Worm (Caenorhabditis elegans) whole organism, midembryonic: ENCODE results near the gene rips-1.

ENCODE experiments used
- T22C8.4 ChIP-seq: fragments of 200-800 bp; sonication (Bioruptor generic); IDR thresholded peaks from 2 replicates; pipeline ENCODE4 v1.3.6; 2022; ENCODE audit warnings: missing genetic modification characterization, missing compliant biosample characterization
- cog-1 ChIP-seq: sonication (generic microtip); optimal IDR thresholded peaks from 2 replicates; lab custom pipeline; 2016; ENCODE audit warnings: missing genetic modification characterization, missing compliant biosample characterization
- flt-1 ChIP-seq: fragments of 200-800 bp; sonication (Bioruptor generic); IDR thresholded peaks from 2 replicates; pipeline ENCODE4 v1.3.6; 2022; ENCODE audit warnings: missing genetic modification characterization, missing compliant biosample characterization
- klf-2 ChIP-seq: fragments of 200-800 bp; sonication (Bioruptor generic); conservative IDR thresholded peaks from 2 replicates; pipeline ENCODE4 v1.3.6; 2022; ENCODE audit warnings: missing genetic modification reagents, missing genetic modification characterization, missing compliant biosample characterization
- med-1 ChIP-seq: sonication (generic microtip); optimal IDR thresholded peaks from 2 replicates; lab custom pipeline; 2017; ENCODE audit warnings: missing genetic modification characterization, mild to moderate bottlenecking, missing compliant biosample characterization, antibody characterized with exemption, missing genetic modification reagents; ENCODE audit not compliant: insufficient read depth
- ref-1 ChIP-seq: fragments of 200-800 bp; sonication (Bioruptor generic); conservative IDR thresholded peaks from 2 replicates; pipeline ENCODE4 v1.3.6; 2022; ENCODE audit warnings: missing genetic modification reagents, missing genetic modification characterization, missing compliant biosample characterization
- tab-1 ChIP-seq: fragments of 200-800 bp; sonication (Bioruptor generic); IDR thresholded peaks from 2 replicates; pipeline ENCODE4 v1.3.6; 2022; ENCODE audit warnings: missing genetic modification characterization, missing compliant biosample characterization
- ztf-23 ChIP-seq: fragments of 200-800 bp; sonication (Bioruptor generic); IDR thresholded peaks from 2 replicates; pipeline ENCODE4 v1.3.6; 2022; ENCODE audit warnings: missing genetic modification reagents, missing genetic modification characterization, missing compliant biosample characterization
- ztf-29 ChIP-seq: fragments of 200-800 bp; sonication (Bioruptor generic); IDR thresholded peaks from 2 replicates; pipeline ENCODE4 v1.3.6; 2022; ENCODE audit warnings: missing genetic modification reagents, missing genetic modification characterization, missing compliant biosample characterization

The rips-1 gene

DNA sequence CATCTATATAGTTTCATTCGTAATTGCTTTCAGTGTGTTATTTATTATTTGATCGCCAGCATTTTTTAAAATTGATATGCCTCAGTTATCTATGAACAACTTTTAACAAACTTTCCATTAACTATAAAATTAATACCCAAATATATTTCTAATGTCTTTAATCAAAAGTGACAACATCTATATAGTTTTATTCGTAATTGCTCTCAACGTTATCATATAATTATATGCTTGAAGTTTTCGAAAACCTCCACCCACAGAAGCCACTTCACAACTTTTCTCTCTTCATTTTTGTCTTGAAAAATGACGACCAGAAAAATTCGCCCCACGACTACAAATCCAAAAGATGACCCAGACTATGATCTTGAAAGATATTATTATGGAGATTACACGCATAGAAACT is 36.5 kb downstream of the rips-1 start, which contains the start of gene srw-6:
Gene srw-6 (plus strand): TSS at position 301 of the 400 bp plus-strand sequence.
- no peak for TF ChIP-seq tab-1 (GFP tag; lab: Robert Waterston, UW)
- no peak for TF ChIP-seq ztf-23
- no peak for TF ChIP-seq T22C8.4 (GFP tag; lab: Robert Waterston, UW)
- TF ChIP-seq klf-2 (GFP tag; lab: Robert Waterston, UW) = no peak
- no peak for TF ChIP-seq med-1 (GFP tag; lab: Kevin White, UChicago)

DNA sequence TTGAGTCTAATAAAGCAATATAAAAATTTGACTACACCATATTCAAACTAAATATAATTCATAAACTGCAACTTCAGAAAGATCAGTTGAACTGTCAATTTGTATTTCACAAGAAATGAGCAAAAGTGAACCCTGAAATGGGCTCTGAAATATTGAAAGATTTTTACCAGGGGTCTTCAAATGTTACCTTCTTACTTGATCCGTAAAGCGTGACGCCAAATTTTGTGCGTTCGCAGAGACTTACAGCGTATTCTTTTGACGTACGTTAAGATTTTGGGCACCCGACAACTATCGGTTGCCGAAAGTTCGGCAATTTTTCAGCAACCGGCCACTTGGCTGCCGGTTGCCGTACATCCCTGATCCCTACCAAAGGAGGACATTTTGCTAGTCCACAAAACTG is 38.2 kb downstream of the rips-1 start:
- TF ChIP-seq ztf-29 (no peak), ztf-23 (no peak), klf-2 (GFP tag; lab: Robert Waterston, UW) (no peak), T22C8.4 (GFP tag; lab: Robert Waterston, UW) (no peak), ref-1 (no peak), med-1 (GFP tag; lab: Kevin White, UChicago) (no peak), flt-1 (GFP tag; lab: Robert Waterston, UW) (no peak), tab-1 (GFP tag; lab: Robert Waterston, UW) (no peak), cog-1 (tag; lab: Kevin White, UChicago) (no peak)

DNA sequence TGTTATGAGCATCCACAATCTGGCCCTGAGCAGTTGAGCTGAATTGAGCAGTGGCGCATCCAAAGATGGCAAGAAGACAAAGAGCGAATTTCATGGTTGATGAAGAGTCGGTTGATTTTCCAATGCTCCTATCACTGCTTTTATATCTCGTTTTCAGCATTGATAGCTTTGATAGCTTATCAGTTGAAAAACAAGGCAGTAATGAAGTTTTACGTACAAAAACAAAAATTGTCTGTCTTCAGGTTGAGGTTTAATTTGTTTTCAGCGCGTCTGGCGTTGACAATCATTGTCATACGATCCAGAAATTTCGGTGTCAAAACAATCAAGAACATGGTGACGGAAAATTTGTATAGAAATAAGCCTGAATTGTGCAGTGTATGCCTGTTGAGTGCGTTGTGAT is 39.7 kb downstream of the rips-1 start, which contains the start of gene scl-13:
Gene scl-13 (minus strand): TSS at position 101 of the 400 bp plus-strand sequence.
- TF ChIP-seq ztf-29 = no peak
- TF ChIP-seq ztf-23 = no peak
- no peak for TF ChIP-seq med-1 (GFP tag; lab: Kevin White, UChicago)
- TF ChIP-seq T22C8.4 (GFP tag; lab: Robert Waterston, UW) = no peak
- TF ChIP-seq klf-2 (GFP tag; lab: Robert Waterston, UW) = no peak
- TF ChIP-seq cog-1 (tag; lab: Kevin White, UChicago) = no peak
- no peak for TF ChIP-seq flt-1 (GFP tag; lab: Robert Waterston, UW)
- TF ChIP-seq ref-1 = no peak
- TF ChIP-seq tab-1 (GFP tag; lab: Robert Waterston, UW) = no peak

DNA sequence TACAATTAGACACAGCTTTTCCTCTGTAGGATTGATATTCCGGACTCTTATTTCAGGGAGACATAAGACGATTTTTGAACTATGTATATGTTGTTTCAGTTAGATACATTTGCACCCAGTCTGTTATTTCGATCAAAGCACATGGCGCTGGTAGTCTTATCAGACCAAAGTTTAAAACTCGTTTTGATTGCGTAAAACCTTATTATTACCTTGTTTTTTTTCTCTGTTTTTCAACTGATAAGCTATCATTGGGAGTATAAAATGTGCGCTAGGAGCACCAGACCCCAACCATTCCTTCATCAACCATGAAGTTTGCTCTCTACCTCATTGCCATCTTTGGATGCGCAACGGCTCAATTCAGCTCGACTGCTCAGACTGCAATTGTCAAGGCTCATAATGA is 40.5 kb downstream of the rips-1 start, which contains the start of gene scl-12:
Gene scl-12 (plus strand): TSS at position 301 of the 400 bp plus-strand sequence.
- TF ChIP-seq klf-2 (GFP tag; lab: Robert Waterston, UW) (no peak), ref-1 (no peak), T22C8.4 (GFP tag; lab: Robert Waterston, UW) (no peak), ztf-29 (no peak), tab-1 (GFP tag; lab: Robert Waterston, UW) (no peak), cog-1 (tag; lab: Kevin White, UChicago) (no peak), flt-1 (GFP tag; lab: Robert Waterston, UW) (no peak), med-1 (GFP tag; lab: Kevin White, UChicago) (no peak), ztf-23 (no peak)

DNA sequence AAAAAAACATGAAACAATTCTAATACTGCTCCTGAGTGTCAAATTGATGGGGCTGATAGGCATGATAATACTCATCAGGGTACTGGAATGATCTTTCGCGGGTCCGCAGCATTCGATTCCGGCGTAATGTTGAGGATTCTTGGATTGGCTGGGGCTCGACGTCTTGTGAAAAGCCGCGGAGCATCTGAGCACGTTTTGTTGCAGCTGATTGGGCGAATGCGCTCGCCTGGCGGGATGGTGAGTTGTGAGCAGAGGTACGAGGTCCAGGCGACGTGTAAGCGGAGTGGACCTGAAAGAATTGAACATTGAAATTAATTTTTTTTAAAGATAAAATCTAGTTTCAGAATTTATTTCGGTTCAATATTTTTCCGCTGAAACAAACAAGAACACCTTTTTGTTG is 42.2 kb downstream of the rips-1 start:
- TF ChIP-seq med-1 (GFP tag; lab: Kevin White, UChicago) (no peak), flt-1 (GFP tag; lab: Robert Waterston, UW) (no peak), ztf-23 (no peak), ref-1 (no peak), tab-1 (GFP tag; lab: Robert Waterston, UW) (no peak), cog-1 (tag; lab: Kevin White, UChicago) (no peak), ztf-29 (no peak), klf-2 (GFP tag; lab: Robert Waterston, UW) (no peak), T22C8.4 (GFP tag; lab: Robert Waterston, UW) (no peak)

DNA sequence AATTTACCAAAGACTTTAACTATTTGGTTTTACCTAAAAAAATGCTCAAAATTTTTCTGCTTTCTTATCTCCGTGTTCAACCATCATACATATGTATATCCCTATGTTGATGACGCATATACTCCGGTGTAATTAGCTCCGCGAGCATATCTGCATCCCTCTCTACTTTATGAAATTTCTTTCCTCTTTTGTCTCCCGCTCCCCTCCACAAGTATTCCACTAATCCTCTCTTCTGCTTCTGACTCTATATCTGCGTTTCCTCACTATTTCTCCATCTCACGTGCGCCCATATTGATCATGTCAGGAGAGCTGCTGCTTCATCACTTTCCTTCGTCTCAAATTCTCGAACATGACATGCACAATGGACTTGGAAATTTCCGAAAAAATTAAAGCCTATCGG is 43.1 kb downstream of the rips-1 start, which contains the start of gene H10D18.1:
Gene H10D18.1 (plus strand): TSS at position 277 of the 400 bp plus-strand sequence.
- TF ChIP-seq T22C8.4 (GFP tag; lab: Robert Waterston, UW) (no peak), med-1 (GFP tag; lab: Kevin White, UChicago) (no peak), ztf-29 (no peak), ztf-23 (no peak), klf-2 (GFP tag; lab: Robert Waterston, UW) (no peak), flt-1 (GFP tag; lab: Robert Waterston, UW) (no peak)

DNA sequence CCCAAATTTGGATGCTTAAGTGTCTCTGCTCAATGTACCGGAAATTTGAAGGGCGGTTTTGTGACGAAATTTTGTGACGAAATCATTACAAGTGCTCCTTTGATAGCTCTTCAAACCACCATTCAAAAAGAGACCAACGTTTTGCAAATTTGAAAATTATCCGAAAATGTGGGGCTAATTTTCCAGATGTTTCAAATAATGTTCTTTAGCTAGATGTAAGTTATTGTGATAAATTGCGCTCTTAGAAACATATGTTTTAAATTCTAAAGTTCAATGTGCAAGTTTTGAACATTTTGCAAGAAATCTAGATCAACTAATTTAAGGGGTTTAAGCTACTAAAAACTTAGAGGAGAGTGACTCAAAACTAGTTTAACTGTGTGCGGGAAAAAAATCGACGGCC is 49.1 kb downstream of the rips-1 start:
- TF ChIP-seq klf-2 (GFP tag; lab: Robert Waterston, UW) (no peak), ref-1 (no peak), T22C8.4 (GFP tag; lab: Robert Waterston, UW) (no peak)
